Worm (Caenorhabditis elegans) whole organism, early embryonic: ENCODE measurements around the gene R10E4.7.

Experiments
- B0310.2 ChIP-seq: sonication (generic microtip); optimal IDR thresholded peaks from 2 replicates; lab custom pipeline; 2016; ENCODE audit warnings: mild to moderate bottlenecking, missing genetic modification characterization, missing compliant biosample characterization
- F13C5.2 ChIP-seq: sonication (generic microtip); optimal IDR thresholded peaks from 2 replicates; lab custom pipeline; 2017; ENCODE audit warnings: mild to moderate bottlenecking, missing genetic modification characterization, inconsistent platforms, missing compliant biosample characterization
- aly-1 ChIP-seq: sonication (generic microtip); optimal IDR thresholded peaks from 2 replicates; lab custom pipeline; 2016; ENCODE audit warnings: missing genetic modification characterization, missing compliant biosample characterization
- ama-1 ChIP-seq: fragments of 150-350 bp; optimal IDR thresholded peaks from 2 replicates; lab custom pipeline; 2014
- ceh-36 ChIP-seq: sonication (generic microtip); optimal IDR thresholded peaks from 2 replicates; lab custom pipeline; 2016; ENCODE audit warnings: missing genetic modification characterization, inconsistent platforms, missing compliant biosample characterization
- ets-7 ChIP-seq: sonication (generic microtip); optimal IDR thresholded peaks from 2 replicates; lab custom pipeline; 2016; ENCODE audit warnings: missing genotype, missing genetic modification characterization, missing compliant biosample characterization
- flt-1 ChIP-seq: fragments of 200-800 bp; sonication (Bioruptor generic); IDR thresholded peaks from 2 replicates; pipeline ENCODE4 v1.3.6; 2022; ENCODE audit warnings: missing genetic modification characterization, missing compliant biosample characterization
- hmbx-1 ChIP-seq: sonication (generic microtip); optimal IDR thresholded peaks from 2 replicates; lab custom pipeline; 2016; ENCODE audit warnings: mild to moderate bottlenecking, missing genetic modification characterization, missing compliant biosample characterization
- hmg-4 ChIP-seq: fragments of 200-800 bp; sonication (Bioruptor generic); optimal IDR thresholded peaks from 2 replicates; lab custom pipeline; 2018; ENCODE audit warnings: mild to moderate bottlenecking, missing genetic modification characterization, missing compliant biosample characterization
- hnd-1 ChIP-seq: sonication (generic microtip); optimal IDR thresholded peaks from 2 replicates; lab custom pipeline; 2016; ENCODE audit warnings: missing genetic modification characterization, missing compliant biosample characterization
- pes-1 ChIP-seq: fragments of 200-800 bp; sonication (Bioruptor generic); IDR thresholded peaks from 2 replicates; pipeline ENCODE4 v1.3.6; 2022; ENCODE audit warnings: missing genetic modification reagents, missing genetic modification characterization, missing compliant biosample characterization
- scrt-1 ChIP-seq: fragments of 200-800 bp; sonication (Bioruptor generic); IDR thresholded peaks from 2 replicates; pipeline ENCODE4 v1.3.6; 2022; ENCODE audit warnings: missing genetic modification characterization, missing compliant biosample characterization
- sea-1 ChIP-seq: fragments of 200-800 bp; sonication (Bioruptor generic); conservative IDR thresholded peaks from 2 replicates; pipeline ENCODE4 v1.3.6; 2022; ENCODE audit warnings: missing genetic modification characterization, missing compliant biosample characterization
- tbx-37 ChIP-seq: fragments of 200-800 bp; sonication (Bioruptor generic); conservative IDR thresholded peaks from 2 replicates; pipeline ENCODE4 v1.3.6; 2022; ENCODE audit warnings: missing genetic modification reagents, missing genetic modification characterization, missing compliant biosample characterization
- tra-4 ChIP-seq: sonication (generic microtip); optimal IDR thresholded peaks from 2 replicates; lab custom pipeline; 2017; ENCODE audit warnings: missing genetic modification characterization, missing compliant biosample characterization

R10E4.7 gene

ce11 chrIII:4345034-4345433, 50.4 kb downstream of the R10E4.7 start, which contains the start of gene hse-5:
hse-5 (plus strand) TSS chrIII:4345334.
- no peak for TF ChIP-seq ceh-36 (tag; lab: Kevin White, UChicago)
- no peak for TF ChIP-seq flt-1 (GFP tag; lab: Robert Waterston, UW)
- no peak for TF ChIP-seq sea-1 (GFP tag; lab: Robert Waterston, UW)
- TF ChIP-seq hnd-1 (tag; lab: Kevin White, UChicago) = no peak
- no peak for TF ChIP-seq tbx-37 (GFP tag; lab: Robert Waterston, UW)
- TF ChIP-seq aly-1 (tag; lab: Kevin White, UChicago) = no peak
- no peak for TF ChIP-seq scrt-1 (GFP tag; lab: Robert Waterston, UW)
- no peak for TF ChIP-seq tra-4 (tag; lab: Kevin White, UChicago)
- TF ChIP-seq hmg-4 (GFP tag; lab: Kevin White, UChicago) = no peak
- TF ChIP-seq pes-1 (GFP tag; lab: Robert Waterston, UW) = no peak
- no peak for TF ChIP-seq hmbx-1 (tag; lab: Kevin White, UChicago)
- no peak for TF ChIP-seq ama-1 (lab: Kevin White, UChicago)
- no peak for TF ChIP-seq ets-7 (tag; lab: Kevin White, UChicago)
- no peak for TF ChIP-seq F13C5.2
- no peak for TF ChIP-seq B0310.2 (tag; lab: Kevin White, UChicago)
